Worm (Caenorhabditis elegans) whole organism, L4 larva: Measurements from ENCODE around the gene unc-42.

Experiments
- F49E8.2 ChIP-seq: sonication (generic microtip); optimal IDR thresholded peaks from 2 replicates; lab custom pipeline; 2016; ENCODE audit warnings: missing compliant biosample characterization, mild to moderate bottlenecking, missing genetic modification characterization, borderline replicate concordance
- egl-27 ChIP-seq: sonication (generic microtip); optimal IDR thresholded peaks from 3 replicates; lab custom pipeline; 2017; ENCODE audit warnings: missing biosample characterization, missing genetic modification reagents, missing genetic modification characterization
- fos-1 ChIP-seq: fragments of 150-350 bp; optimal IDR thresholded peaks from 2 replicates; lab custom pipeline; 2014; ENCODE audit warnings: missing biosample characterization, missing genetic modification characterization
- unc-130 ChIP-seq: sonication (generic microtip); optimal IDR thresholded peaks from 2 replicates; lab custom pipeline; 2016; ENCODE audit warnings: missing genetic modification reagents, missing genetic modification characterization, missing compliant biosample characterization

ce11 chrV:9716397-9716796, 52.8 kb downstream of the unc-42 start, which contains the start of gene str-188:
- TF ChIP-seq fos-1 (tag; lab: Kevin White, UChicago), result no peak
- TF ChIP-seq egl-27, result no peak
- TF ChIP-seq unc-130 (GFP tag; lab: Kevin White, UChicago), result no peak
- TF ChIP-seq F49E8.2 (tag; lab: Kevin White, UChicago), result no peak
